Worm (Caenorhabditis elegans): ENCODE data around the gene cyn-7.
A peak's percentile ranks its signal among the peaks of the same experiment; 100 is the strongest.

Gene cyn-7

ce11 chrV:15190903-15191302 is 3.7 kb upstream of the cyn-7 start, which contains the start of gene Y75B12B.11 (continued):
- TF ChIP-seq rpc-1 (optimal IDR thresholded peaks at IDR 0.05) (peak; percentile 97), rpc-1 (tag; optimal IDR thresholded peaks at IDR 0.05) (peak; percentile 97), B0336.3 (GFP tag; IDR thresholded peaks at IDR 0.05) (peak; percentile 98), hrde-1 (tag; optimal IDR thresholded peaks at IDR 0.05; ENCODE audit: borderline replicate concordance) (peak; percentile 97), F23B12.7 (tag; optimal IDR thresholded peaks at IDR 0.05; ENCODE audit: insufficient read depth) (peak; percentile 89), ceh-100 (GFP tag; IDR thresholded peaks at IDR 0.05) (peak; percentile 85), hmg-20 (GFP tag; IDR thresholded peaks at IDR 0.05) (peak; percentile 93), snpc-1.1 (tag; optimal IDR thresholded peaks at IDR 0.05; ENCODE audit: insufficient read depth) (peak; percentile 81), B0261.1 (tag; optimal IDR thresholded peaks at IDR 0.05) (peak; percentile 97), Y79H2A.3 (GFP tag; conservative IDR thresholded peaks at IDR 0.05) (peak; percentile 91), T26A5.8 (tag; optimal IDR thresholded peaks at IDR 0.05) (peak; percentile 98), F49E8.2 (tag; optimal IDR thresholded peaks at IDR 0.05; ENCODE audit: insufficient read depth) (peak; percentile 96), gei-17 (GFP tag; optimal IDR thresholded peaks at IDR 0.05) (peak; percentile 68), mes-4 (tag; optimal IDR thresholded peaks at IDR 0.05) (peak; percentile 95), ztf-28 (GFP tag; IDR thresholded peaks at IDR 0.05) (peak; percentile 94), akir-1 (GFP tag; optimal IDR thresholded peaks at IDR 0.05) (peak; percentile 40), F57C9.4 (tag; optimal IDR thresholded peaks at IDR 0.05) (peak; percentile 91), ztf-6 (GFP tag; IDR thresholded peaks at IDR 0.05) (0 out of 2 replicates have a peak, but pooled peaks have one; percentile 75), D2030.7 (GFP tag; IDR thresholded peaks at IDR 0.05) (peak; percentile 96), ceh-27 (GFP tag; optimal IDR thresholded peaks at IDR 0.05) (peak; percentile 85), lsl-1 (GFP tag; optimal IDR thresholded peaks at IDR 0.05) (peak; percentile 83), lin-35 (GFP tag; optimal IDR thresholded peaks at IDR 0.05) (peak in 2 of 3 experiments; percentile 72 to 87), lir-1 (GFP tag; conservative IDR thresholded peaks at IDR 0.05) (peak; percentile 75), F39B2.1 (GFP tag; IDR thresholded peaks at IDR 0.05) (peak; percentile 92), him-1 (tag; optimal IDR thresholded peaks at IDR 0.05) (peak; percentile 87), snpc-4 (GFP tag; optimal IDR thresholded peaks at IDR 0.05) (peak; percentile 77), snpc-4 (tag; optimal IDR thresholded peaks at IDR 0.05) (peak; percentile 47 to 87 (median 82)), mel-28 (tag; optimal IDR thresholded peaks at IDR 0.05; ENCODE audit: borderline replicate concordance) (peak; percentile 83), hlh-26 (GFP tag; conservative IDR thresholded peaks at IDR 0.05) (0 out of 2 replicates have a peak, but pooled peaks have one; percentile 80), egrh-3 (GFP tag; IDR thresholded peaks at IDR 0.05) (peak; percentile 78), cebp-1 (GFP tag; IDR thresholded peaks at IDR 0.05) (peak; percentile 67; the same call in 1 of the 2 replicates), cebp-1 (tag; optimal IDR thresholded peaks at IDR 0.05) (peak; percentile 88), dpff-1 (tag; optimal IDR thresholded peaks at IDR 0.05) (peak; percentile 72), lag-1 (GFP tag; IDR thresholded peaks at IDR 0.05) (0 out of 2 replicates have a peak, but pooled peaks have one; percentile 52), ZK185.1 (tag; optimal IDR thresholded peaks at IDR 0.05; ENCODE audit: poor library complexity, severe bottlenecking) (peak; percentile 90), attf-3 (GFP tag; conservative IDR thresholded peaks at IDR 0.05) (peak; percentile 77), unc-62 (GFP tag; optimal IDR thresholded peaks at IDR 0.05) (no peak), attf-6 (GFP tag; IDR thresholded peaks at IDR 0.05) (peak; percentile 93), mxl-1 (tag; optimal IDR thresholded peaks at IDR 0.05) (peak; percentile 96), nfyb-1 (GFP tag; IDR thresholded peaks at IDR 0.05) (peak; percentile 97), nhr-80 (tag; optimal IDR thresholded peaks at IDR 0.05) (peak; percentile 73), lin-54 (GFP tag; optimal IDR thresholded peaks at IDR 0.05) (peak; percentile 93), somi-1 (GFP tag; optimal IDR thresholded peaks at IDR 0.05) (peak; percentile 61)

Data from whole organism, young adult.